Worm (Caenorhabditis elegans) whole organism, young adult: ENCODE results near the gene C23H3.9.

Experiments
- B0261.1 ChIP-seq: sonication (generic microtip); optimal IDR thresholded peaks from 2 replicates; lab custom pipeline; 2016; ENCODE audit warnings: mild to moderate bottlenecking, missing genetic modification characterization, moderate library complexity, missing compliant biosample characterization
- C06A6.2 ChIP-seq: fragments of 200-800 bp; sonication (Bioruptor generic); conservative IDR thresholded peaks from 2 replicates; pipeline ENCODE4 v1.3.6; 2022; ENCODE audit warnings: missing genetic modification characterization, missing compliant biosample characterization
- D2030.7 ChIP-seq: fragments of 200-800 bp; sonication (Bioruptor generic); IDR thresholded peaks from 2 replicates; pipeline ENCODE4 v1.3.6; 2022; ENCODE audit warnings: missing genetic modification reagents, missing genetic modification characterization, missing compliant biosample characterization
- F55B11.4 ChIP-seq: sonication (generic microtip); optimal IDR thresholded peaks from 2 replicates; lab custom pipeline; 2016; ENCODE audit warnings: missing compliant biosample characterization, missing genetic modification characterization, borderline replicate concordance; ENCODE audit not compliant: insufficient read depth
- F57A8.1 ChIP-seq: fragments of 200-800 bp; sonication (Bioruptor generic); optimal IDR thresholded peaks from 2 replicates; lab custom pipeline; 2018; ENCODE audit warnings: mild to moderate bottlenecking, missing genetic modification characterization, moderate library complexity, missing compliant biosample characterization
- F57C9.4 ChIP-seq: sonication (generic microtip); optimal IDR thresholded peaks from 2 replicates; lab custom pipeline; 2017; ENCODE audit warnings: mild to moderate bottlenecking, missing genetic modification characterization, missing compliant biosample characterization
- K12H6.12 ChIP-seq: fragments of 200-800 bp; sonication (Bioruptor generic); optimal IDR thresholded peaks from 2 replicates; lab custom pipeline; 2018; ENCODE audit warnings: mild to moderate bottlenecking, missing genetic modification characterization, missing compliant biosample characterization
- T07F8.4 ChIP-seq: sonication (generic microtip); optimal IDR thresholded peaks from 2 replicates; lab custom pipeline; 2016; ENCODE audit warnings: mild to moderate bottlenecking, missing genetic modification characterization, moderate library complexity, missing compliant biosample characterization
- T26A5.8 ChIP-seq: sonication (generic microtip); optimal IDR thresholded peaks from 2 replicates; lab custom pipeline; 2016; ENCODE audit warnings: missing genetic modification characterization, missing compliant biosample characterization
- akir-1 ChIP-seq: fragments of 200-800 bp; sonication (Bioruptor generic); optimal IDR thresholded peaks from 2 replicates; lab custom pipeline; 2018; ENCODE audit warnings: mild to moderate bottlenecking, missing genetic modification characterization, moderate library complexity, missing compliant biosample characterization
- atf-7 ChIP-seq: sonication (generic microtip); optimal IDR thresholded peaks from 2 replicates; lab custom pipeline; 2017; ENCODE audit warnings: mild to moderate bottlenecking, missing genetic modification characterization, missing compliant biosample characterization
- ccch-3 ChIP-seq: fragments of 200-800 bp; sonication (Bioruptor generic); optimal IDR thresholded peaks from 2 replicates; lab custom pipeline; 2018; ENCODE audit warnings: mild to moderate bottlenecking, missing genetic modification characterization, missing compliant biosample characterization
- dox-1 ChIP-seq: fragments of 200-800 bp; sonication (Bioruptor generic); IDR thresholded peaks from 2 replicates; pipeline ENCODE4 v1.3.6; 2022; ENCODE audit warnings: missing genetic modification reagents, missing genetic modification characterization, missing compliant biosample characterization
- dpl-1 ChIP-seq: fragments of 150-350 bp; optimal IDR thresholded peaks from 2 replicates; lab custom pipeline; 2014; ENCODE audit warnings: missing biosample characterization, missing genetic modification reagents, missing genetic modification characterization
- ekl-4 ChIP-seq: fragments of 200-800 bp; sonication (Bioruptor generic); IDR thresholded peaks from 2 replicates; pipeline ENCODE4 v1.3.6; 2022; ENCODE audit warnings: missing genetic modification reagents, missing genetic modification characterization, missing compliant biosample characterization
- him-1 ChIP-seq: sonication (generic microtip); optimal IDR thresholded peaks from 2 replicates; lab custom pipeline; 2016; ENCODE audit warnings: missing genotype, missing genetic modification reagents, missing genetic modification characterization, missing compliant biosample characterization
- hmg-20 ChIP-seq: fragments of 200-800 bp; sonication (Bioruptor generic); IDR thresholded peaks from 2 replicates; pipeline ENCODE4 v1.3.6; 2022; ENCODE audit warnings: missing genetic modification reagents, missing genetic modification characterization, missing compliant biosample characterization
- hrde-1 ChIP-seq: sonication (generic microtip); optimal IDR thresholded peaks from 2 replicates; lab custom pipeline; 2016; ENCODE audit warnings: missing genetic modification characterization, mild to moderate bottlenecking, missing compliant biosample characterization, moderate library complexity, missing genotype, missing genetic modification reagents, borderline replicate concordance
- hsf-1 ChIP-seq: fragments of 200-800 bp; sonication (Bioruptor generic); IDR thresholded peaks from 2 replicates; pipeline ENCODE4 v1.3.6; 2022; ENCODE audit warnings: missing genetic modification reagents, missing genetic modification characterization, missing compliant biosample characterization
- let-607 ChIP-seq, 2 experiments: fragments of 200-800 bp in 1 of 2; sonication (Bioruptor generic) in 1 of 2; sonication (generic microtip) in 1 of 2; optimal IDR thresholded peaks; 2 replicates each; lab custom pipeline; 2016 to 2018; ENCODE audit warnings: mild to moderate bottlenecking in 2 of 2, missing compliant biosample characterization in 2 of 2, missing genetic modification characterization in 2 of 2, moderate library complexity in 2 of 2, missing genotype in 1 of 2
- lin-35 ChIP-seq, 3 experiments: fragments of 150-350 bp in 2 of 3; sonication (generic microtip) in 1 of 3; optimal IDR thresholded peaks; 2 replicates each; lab custom pipeline; 2014 to 2018; ENCODE audit warnings: missing biosample characterization in 3 of 3, missing genetic modification characterization in 3 of 3, missing genetic modification reagents in 3 of 3
- lin-40 ChIP-seq: sonication (generic microtip); optimal IDR thresholded peaks from 2 replicates; lab custom pipeline; 2016; ENCODE audit warnings: missing genetic modification characterization, mild to moderate bottlenecking, missing compliant biosample characterization, missing genotype, missing genetic modification reagents
- lsl-1 ChIP-seq: fragments of 200-800 bp; sonication (Bioruptor generic); optimal IDR thresholded peaks from 2 replicates; lab custom pipeline; 2018; ENCODE audit warnings: mild to moderate bottlenecking, missing genetic modification characterization, moderate library complexity, missing compliant biosample characterization
- madf-8 ChIP-seq: fragments of 200-800 bp; sonication (Bioruptor generic); conservative IDR thresholded peaks from 2 replicates; pipeline ENCODE4 v1.3.6; 2022; ENCODE audit warnings: missing genetic modification reagents, missing genetic modification characterization, missing compliant biosample characterization
- mel-28 ChIP-seq: sonication (generic microtip); optimal IDR thresholded peaks from 2 replicates; lab custom pipeline; 2016; ENCODE audit warnings: borderline replicate concordance, mild to moderate bottlenecking, missing genetic modification characterization, missing compliant biosample characterization
- mes-4 ChIP-seq: sonication (generic microtip); optimal IDR thresholded peaks from 2 replicates; lab custom pipeline; 2016; ENCODE audit warnings: missing genotype, missing genetic modification characterization, missing compliant biosample characterization
- nfya-1 ChIP-seq: sonication (generic microtip); optimal IDR thresholded peaks from 2 replicates; lab custom pipeline; 2017; ENCODE audit warnings: antibody characterized with exemption, missing compliant biosample characterization, missing genetic modification characterization, borderline replicate concordance; ENCODE audit not compliant: insufficient read depth
- nfya-2 ChIP-seq: fragments of 200-800 bp; sonication (Bioruptor generic); IDR thresholded peaks from 2 replicates; pipeline ENCODE4 v1.3.6; 2022; ENCODE audit warnings: missing genetic modification reagents, missing genetic modification characterization, missing compliant biosample characterization
- nhr-90 ChIP-seq: sonication (generic microtip); optimal IDR thresholded peaks from 2 replicates; lab custom pipeline; 2016; ENCODE audit warnings: missing genotype, mild to moderate bottlenecking, missing genetic modification characterization, missing compliant biosample characterization
- pha-4 ChIP-seq: fragments of 150-350 bp; sonication (generic microtip); optimal IDR thresholded peaks from 2 replicates; lab custom pipeline; 2014; ENCODE audit warnings: missing biosample characterization, missing genetic modification reagents, missing genetic modification characterization
- repo-1 ChIP-seq: sonication (generic microtip); optimal IDR thresholded peaks from 2 replicates; lab custom pipeline; 2017; ENCODE audit warnings: mild to moderate bottlenecking, missing genetic modification characterization, missing compliant biosample characterization
- sdz-38 ChIP-seq: sonication (generic microtip); optimal IDR thresholded peaks from 2 replicates; lab custom pipeline; 2016; ENCODE audit warnings: missing genotype, missing genetic modification characterization, missing compliant biosample characterization
- snpc-4 ChIP-seq, 5 experiments: fragments of 150-350 bp in 1 of 5; sonication (generic microtip) in 4 of 5; optimal IDR thresholded peaks; 2 replicates each; lab custom pipeline; 2014 to 2018; ENCODE audit warnings: missing genetic modification characterization in 5 of 5, missing biosample characterization in 3 of 5, antibody characterized with exemption in 2 of 5, mild to moderate bottlenecking in 2 of 5, missing compliant biosample characterization in 2 of 5, missing genotype in 2 of 5, moderate library complexity in 2 of 5, missing genetic modification reagents in 1 of 5
- tbx-9 ChIP-seq: sonication (generic microtip); optimal IDR thresholded peaks from 2 replicates; lab custom pipeline; 2016; ENCODE audit warnings: borderline replicate concordance, missing genetic modification characterization, inconsistent platforms, missing compliant biosample characterization
- unc-62 ChIP-seq: fragments of 150-350 bp; optimal IDR thresholded peaks from 2 replicates; lab custom pipeline; 2014; ENCODE audit warnings: missing biosample characterization, missing genetic modification reagents, missing genetic modification characterization
- ztf-3 ChIP-seq: fragments of 200-800 bp; sonication (Bioruptor generic); optimal IDR thresholded peaks from 2 replicates; lab custom pipeline; 2018; ENCODE audit warnings: mild to moderate bottlenecking, missing genetic modification characterization, missing compliant biosample characterization

The C23H3.9 gene

DNA sequence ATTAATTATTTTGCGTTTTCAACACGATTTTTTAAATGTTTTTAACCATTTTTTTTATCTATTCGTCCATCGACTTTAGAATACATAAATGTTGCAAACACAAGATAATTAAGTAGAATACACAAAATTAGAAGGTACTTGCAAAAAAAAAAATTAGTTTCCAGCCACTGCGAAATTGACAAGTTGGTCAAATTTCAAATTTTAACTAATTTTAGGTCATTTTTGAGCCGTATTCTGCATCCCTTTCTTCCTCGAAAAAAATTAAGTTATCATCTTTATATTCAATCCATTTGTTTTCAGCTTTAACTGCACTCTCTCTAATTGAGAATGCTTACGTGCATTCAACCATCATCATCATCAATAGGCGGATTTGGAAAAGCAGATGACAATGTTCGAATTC, 9.7 kb downstream of the C23H3.9 start, which contains the start of gene egl-26:
TSS of gene egl-26 (plus strand) at position 301 of the 400 bp plus-strand sequence.
- TF ChIP-seq C06A6.2 (no peak), hrde-1 (tag; lab: Kevin White, UChicago) (no peak), tbx-9 (tag; lab: Kevin White, UChicago) (no peak), atf-7 (no peak), T07F8.4 (tag; lab: Kevin White, UChicago) (no peak), F55B11.4 (tag; lab: Kevin White, UChicago) (no peak), F57A8.1 (GFP tag; lab: Kevin White, UChicago) (no peak), hsf-1 (GFP tag; lab: Robert Waterston, UW) (no peak), him-1 (tag; lab: Kevin White, UChicago) (no peak), ccch-3 (GFP tag; lab: Kevin White, UChicago) (no peak), mel-28 (tag; lab: Kevin White, UChicago) (no peak), lin-40 (no peak), mes-4 (no peak), sdz-38 (tag; lab: Kevin White, UChicago) (no peak), lsl-1 (GFP tag; lab: Kevin White, UChicago) (no peak), D2030.7 (GFP tag; lab: Robert Waterston, UW) (no peak), K12H6.12 (tag; lab: Kevin White, UChicago) (no peak), F57C9.4 (tag; lab: Kevin White, UChicago) (no peak)
- TF ChIP-seq, all 124 proteins: peak for 0

ce11 chrII:68757-69156, 10.3 kb downstream of the C23H3.9 start:
- TF ChIP-seq T26A5.8 (tag; lab: Kevin White, UChicago) (no peak), hrde-1 (tag; lab: Kevin White, UChicago) (no peak), nhr-90 (tag; lab: Kevin White, UChicago) (no peak), ztf-3 (GFP tag; lab: Kevin White, UChicago) (no peak), nfya-2 (GFP tag; lab: Robert Waterston, UW) (no peak), pha-4 (tag; lab: Kevin White, UChicago) (no peak), let-607 (tag; optimal IDR thresholded peaks at IDR 0.05; lab: Kevin White, UChicago) (no peak), repo-1 (no peak), lsl-1 (GFP tag; lab: Kevin White, UChicago) (no peak), madf-8 (GFP tag; lab: Robert Waterston, UW) (no peak), ekl-4 (GFP tag; lab: Robert Waterston, UW) (no peak), snpc-4 (GFP tag; optimal IDR thresholded peaks at IDR 0.05; lab: Kevin White, UChicago) (no peak), snpc-4 (tag; optimal IDR thresholded peaks at IDR 0.05; lab: Kevin White, UChicago) (no peak), hmg-20 (GFP tag; lab: Robert Waterston, UW) (no peak), nfya-1 (tag; lab: Kevin White, UChicago) (no peak), B0261.1 (no peak), F57C9.4 (tag; lab: Kevin White, UChicago) (no peak), lin-35 (GFP tag; optimal IDR thresholded peaks at IDR 0.05; lab: Kevin White, UChicago) (no peak)

- TF ChIP-seq dox-1 (GFP tag; lab: Robert Waterston, UW) (no peak), akir-1 (no peak), unc-62 (GFP tag; lab: Kevin White, UChicago) (no peak), dpl-1 (GFP tag; lab: Kevin White, UChicago) (no peak)
- TF ChIP-seq, all 124 proteins: peak for 0
These were observed 11.4 kb downstream of the C23H3.9 start for ce11 chrII:67663-68062.
